Fruit fly (Drosophila melanogaster) whole organism, embryonic: ENCODE results near the gene yrt.
A peak's percentile ranks its signal among the peaks of the same experiment; 100 is the strongest.

Experiments
- B-H2 ChIP-seq: fragments of 200-800 bp; sonication (Bioruptor generic); optimal IDR thresholded peaks from 2 replicates; lab custom pipeline; 2018; ENCODE audit warnings: missing biosample characterization, mild to moderate bottlenecking, missing genetic modification characterization
- CG10209 ChIP-seq: fragments of 200-800 bp; sonication (Bioruptor generic); optimal IDR thresholded peaks from 3 replicates; lab custom pipeline; 2017; ENCODE audit warnings: missing biosample characterization, mild to moderate bottlenecking, missing genetic modification characterization, missing genetic modification reagents
- CG12219 ChIP-seq: fragments of 200-800 bp; sonication (Bioruptor generic); optimal IDR thresholded peaks from 3 replicates; lab custom pipeline; 2018; ENCODE audit warnings: missing biosample characterization, mild to moderate bottlenecking, missing genetic modification characterization
- CG14965 ChIP-seq: fragments of 200-800 bp; sonication (Bioruptor generic); optimal IDR thresholded peaks from 2 replicates; lab custom pipeline; 2016; ENCODE audit warnings: missing biosample characterization, missing genetic modification characterization, borderline replicate concordance
- CG16779 ChIP-seq: fragments of 200-800 bp; sonication (Bioruptor generic); IDR thresholded peaks from 2 replicates; pipeline ENCODE4 v1.3.6; 2022; ENCODE audit warnings: missing biosample characterization, missing genetic modification characterization
- CG17359 ChIP-seq: fragments of 200-800 bp; sonication (Bioruptor generic); optimal IDR thresholded peaks from 3 replicates; lab custom pipeline; 2018; ENCODE audit warnings: missing biosample characterization, mild to moderate bottlenecking, missing genetic modification characterization, moderate library complexity
- CG17802 ChIP-seq: fragments of 200-800 bp; sonication (Bioruptor generic); optimal IDR thresholded peaks from 2 replicates; lab custom pipeline; 2018; ENCODE audit warnings: missing biosample characterization, mild to moderate bottlenecking, missing genetic modification characterization, moderate library complexity
- CG18262 ChIP-seq: fragments of 200-800 bp; optimal IDR thresholded peaks from 3 replicates; lab custom pipeline; 2019; ENCODE audit warnings: missing biosample characterization, mild to moderate bottlenecking, missing genetic modification characterization, moderate library complexity
- CG18599 ChIP-seq: fragments of 200-800 bp; sonication (Bioruptor generic); optimal IDR thresholded peaks from 3 replicates; lab custom pipeline; 2017; ENCODE audit warnings: missing biosample characterization, missing genetic modification characterization, mild to moderate bottlenecking, moderate library complexity, missing genetic modification reagents
- CG2199 ChIP-seq: fragments of 200-800 bp; sonication (Bioruptor generic); IDR thresholded peaks from 3 replicates; pipeline ENCODE4 v1.3.6; 2022; ENCODE audit warnings: missing biosample characterization, missing genetic modification characterization
- CG31224 ChIP-seq: fragments of 200-800 bp; sonication (Bioruptor generic); IDR thresholded peaks from 2 replicates; pipeline ENCODE4 v1.3.6; 2022; ENCODE audit warnings: missing biosample characterization, missing genetic modification characterization
- CG34422 ChIP-seq: fragments of 200-800 bp; sonication (Bioruptor generic); IDR thresholded peaks from 3 replicates; pipeline ENCODE4 v1.3.6; 2022; ENCODE audit warnings: missing biosample characterization, missing genetic modification characterization
- CG3726 ChIP-seq: fragments of 200-800 bp; sonication (Bioruptor generic); IDR thresholded peaks from 3 replicates; pipeline ENCODE4, ENCODE4 v1.3.6; 2022; ENCODE audit warnings: missing biosample characterization, missing genetic modification characterization
- CG6683 ChIP-seq: fragments of 200-800 bp; sonication (Bioruptor generic); optimal IDR thresholded peaks from 2 replicates; lab custom pipeline; 2017; ENCODE audit warnings: missing biosample characterization, mild to moderate bottlenecking, missing genetic modification characterization, missing genetic modification reagents
- CG6689 ChIP-seq: fragments of 200-800 bp; sonication (Bioruptor generic); IDR thresholded peaks from 2 replicates; pipeline ENCODE4 v1.3.6; 2022; ENCODE audit warnings: missing biosample characterization, missing genetic modification characterization
- CG8478 ChIP-seq: fragments of >200 bp; optimal IDR thresholded peaks from 2 replicates; lab custom pipeline; 2018
- E2f1 ChIP-seq: fragments of 200-800 bp; sonication (Bioruptor generic); IDR thresholded peaks from 2 replicates; pipeline ENCODE4 v1.3.6; 2022; ENCODE audit warnings: missing biosample characterization, missing genetic modification characterization
- HHEX ChIP-seq: fragments of 200-800 bp; sonication (Bioruptor generic); optimal IDR thresholded peaks from 3 replicates; lab custom pipeline; 2017; ENCODE audit warnings: missing biosample characterization, mild to moderate bottlenecking, missing genetic modification characterization, missing genetic modification reagents
- Hmr ChIP-seq: fragments of 200-800 bp; sonication (Bioruptor generic); optimal IDR thresholded peaks from 3 replicates; lab custom pipeline; 2017; ENCODE audit warnings: mild to moderate bottlenecking, missing biosample characterization, missing genetic modification reagents, missing genetic modification characterization
- Lpt ChIP-seq: fragments of >200 bp; optimal IDR thresholded peaks from 2 replicates; lab custom pipeline; 2018; ENCODE audit warnings: missing biosample characterization, missing genetic modification characterization
- Mrtf ChIP-seq: fragments of 200-800 bp; sonication (Bioruptor generic); IDR thresholded peaks from 3 replicates; pipeline ENCODE4 v1.3.6; 2022; ENCODE audit warnings: missing biosample characterization, missing genetic modification characterization
- NC2β ChIP-seq: fragments of 200-800 bp; sonication (Bioruptor generic); optimal IDR thresholded peaks from 2 replicates; lab custom pipeline; 2016; ENCODE audit warnings: missing biosample characterization, missing genetic modification characterization
- NK7.1 ChIP-seq: fragments of 200-800 bp; sonication (Bioruptor generic); optimal IDR thresholded peaks from 3 replicates; lab custom pipeline; 2016; ENCODE audit warnings: missing biosample characterization, missing genetic modification characterization
- NfI ChIP-seq: fragments of 200-800 bp; sonication (Bioruptor generic); optimal IDR thresholded peaks from 3 replicates; lab custom pipeline; 2018; ENCODE audit warnings: missing biosample characterization, mild to moderate bottlenecking, missing genetic modification characterization, moderate library complexity
- Pdp1 ChIP-seq, 2 experiments: fragments of 200-800 bp; sonication (Bioruptor generic); optimal IDR thresholded peaks; 3 replicates each; lab custom pipeline; 2016; ENCODE audit warnings: missing biosample characterization in 2 of 2, missing genetic modification characterization in 2 of 2, mild to moderate bottlenecking in 1 of 2, moderate library complexity in 1 of 2
- Rfx ChIP-seq: fragments of 200-800 bp; sonication (Bioruptor generic); IDR thresholded peaks from 2 replicates; pipeline ENCODE4 v1.3.6; 2022; ENCODE audit warnings: missing biosample characterization, missing genetic modification characterization
- Scr ChIP-seq: fragments of 200-800 bp; sonication (Bioruptor generic); IDR thresholded peaks from 2 replicates; pipeline ENCODE4 v1.3.6; 2022; ENCODE audit warnings: missing biosample characterization, missing genetic modification characterization; ENCODE audit not compliant: partially characterized antibody
- Sry-δ ChIP-seq: fragments of 200-800 bp; sonication (Bioruptor generic); optimal IDR thresholded peaks from 2 replicates; lab custom pipeline; 2016; ENCODE audit warnings: missing biosample characterization, missing genetic modification characterization
- Xrp1 ChIP-seq: fragments of 200-800 bp; sonication (Bioruptor generic); IDR thresholded peaks from 2 replicates; pipeline ENCODE4 v1.3.6; 2022; ENCODE audit warnings: missing biosample characterization, missing genetic modification characterization
- ab ChIP-seq: fragments of 200-800 bp; sonication (Bioruptor generic); optimal IDR thresholded peaks from 2 replicates; lab custom pipeline; 2016; ENCODE audit warnings: missing biosample characterization, missing genetic modification characterization
- ap ChIP-seq: fragments of 200-800 bp; sonication (Bioruptor generic); IDR thresholded peaks from 2 replicates; pipeline ENCODE4 v1.3.6; 2022; ENCODE audit warnings: missing biosample characterization, missing genetic modification characterization
- bcd ChIP-seq: fragments of 200-800 bp; sonication (Bioruptor generic); optimal IDR thresholded peaks from 2 replicates; lab custom pipeline; 2017; ENCODE audit warnings: missing biosample characterization, mild to moderate bottlenecking, missing genetic modification characterization
- bigmax ChIP-seq: fragments of 200-800 bp; sonication (Bioruptor generic); optimal IDR thresholded peaks from 2 replicates; lab custom pipeline; 2018; ENCODE audit warnings: missing biosample characterization, mild to moderate bottlenecking, missing genetic modification characterization
- br ChIP-seq: fragments of >200 bp; optimal IDR thresholded peaks from 2 replicates; lab custom pipeline; 2017
- chinmo ChIP-seq: fragments of 200-800 bp; sonication (Bioruptor generic); IDR thresholded peaks from 4 replicates; pipeline ENCODE4 v1.3.6; 2022; ENCODE audit warnings: missing biosample characterization, missing genetic modification characterization; ENCODE audit not compliant: partially characterized antibody
- crp ChIP-seq, 2 experiments: fragments of 200-800 bp; sonication (Bioruptor generic); optimal IDR thresholded peaks; 2 replicates in 1 of 2; 3 replicates in 1 of 2; lab custom pipeline; 2017; ENCODE audit warnings: missing biosample characterization in 2 of 2, missing genetic modification characterization in 2 of 2, mild to moderate bottlenecking in 1 of 2, moderate library complexity in 1 of 2
- ewg ChIP-seq: fragments of 200-800 bp; sonication (Bioruptor generic); optimal IDR thresholded peaks from 3 replicates; lab custom pipeline; 2017; ENCODE audit warnings: mild to moderate bottlenecking, missing biosample characterization, missing genetic modification reagents, missing genetic modification characterization
- fu2 ChIP-seq: fragments of 200-800 bp; sonication (Bioruptor generic); optimal IDR thresholded peaks from 2 replicates; lab custom pipeline; 2016; ENCODE audit warnings: missing biosample characterization, missing genetic modification characterization
- luna ChIP-seq: fragments of 200-800 bp; sonication (Bioruptor generic); optimal IDR thresholded peaks from 2 replicates; lab custom pipeline; 2016; ENCODE audit warnings: missing biosample characterization, missing genetic modification characterization
- mld ChIP-seq: fragments of 200-800 bp; sonication (Bioruptor generic); IDR thresholded peaks from 3 replicates; pipeline ENCODE4 v1.3.6; 2022; ENCODE audit warnings: missing biosample characterization, missing genetic modification characterization; ENCODE audit not compliant: partially characterized antibody
- oc ChIP-seq: fragments of 200-800 bp; sonication (Bioruptor generic); optimal IDR thresholded peaks from 2 replicates; lab custom pipeline; 2018; ENCODE audit warnings: missing biosample characterization, mild to moderate bottlenecking, missing genetic modification characterization, moderate library complexity
- prd ChIP-seq, 3 experiments: fragments of >200 bp in 2 of 3; fragments of 200-800 bp in 1 of 3; sonication (Bioruptor generic) in 1 of 3; optimal IDR thresholded peaks in 2 of 3; IDR thresholded peaks in 1 of 3; 2 replicates in 2 of 3; 3 replicates in 1 of 3; pipeline versions ENCODE4 v1.3.6 to Lab custom; 2017 to 2022; ENCODE audit warnings: missing biosample characterization in 1 of 3, missing genetic modification characterization in 1 of 3
- pum ChIP-seq: fragments of 200-800 bp; sonication (Bioruptor generic); optimal IDR thresholded peaks from 2 replicates; lab custom pipeline; 2016; ENCODE audit warnings: missing biosample characterization, missing genetic modification characterization
- salm ChIP-seq: fragments of 200-800 bp; sonication (Bioruptor generic); optimal IDR thresholded peaks from 2 replicates; lab custom pipeline; 2018; ENCODE audit warnings: missing biosample characterization, mild to moderate bottlenecking, missing genetic modification characterization
- sd ChIP-seq: fragments of 200-800 bp; sonication (Bioruptor generic); optimal IDR thresholded peaks from 3 replicates; lab custom pipeline; 2018; ENCODE audit warnings: missing biosample characterization, mild to moderate bottlenecking, missing genetic modification characterization, moderate library complexity
- sim ChIP-seq: fragments of 200-800 bp; sonication (Bioruptor generic); IDR thresholded peaks from 2 replicates; pipeline ENCODE4 v1.3.6; 2022; ENCODE audit warnings: missing biosample characterization, missing genetic modification characterization
- slou ChIP-seq: fragments of 200-800 bp; sonication (Bioruptor generic); optimal IDR thresholded peaks from 3 replicates; lab custom pipeline; 2016; ENCODE audit warnings: missing biosample characterization, missing genetic modification characterization
- sug ChIP-seq: fragments of 200-800 bp; optimal IDR thresholded peaks from 2 replicates; lab custom pipeline; 2019; ENCODE audit warnings: missing biosample characterization, mild to moderate bottlenecking, missing genetic modification characterization, moderate library complexity
- tin ChIP-seq: fragments of 200-800 bp; sonication (Bioruptor generic); optimal IDR thresholded peaks from 3 replicates; lab custom pipeline; 2016; ENCODE audit warnings: missing biosample characterization, missing genetic modification characterization
- vnd ChIP-seq: fragments of 200-800 bp; sonication (Bioruptor generic); IDR thresholded peaks from 3 replicates; pipeline ENCODE4 v1.3.6; 2022; ENCODE audit warnings: missing biosample characterization, missing genetic modification characterization; ENCODE audit not compliant: partially characterized antibody
- zfh2 ChIP-seq: fragments of 200-800 bp; sonication (Bioruptor generic); optimal IDR thresholded peaks from 2 replicates; lab custom pipeline; 2016; ENCODE audit warnings: missing biosample characterization, missing genetic modification characterization

yrt gene

dm6 chr3R:13469246-13469645 is 34.5 kb upstream of the yrt start (continued):
- TF ChIP-seq CG17359 (tag; lab: Kevin White, UChicago) (no peak), vnd (GFP tag; lab: Robert Waterston, UW) (no peak), ab (GFP tag; lab: Kevin White, UChicago) (no peak), pum (GFP tag; lab: Kevin White, UChicago) (peak; percentile 22), br (lab: Kevin White, UChicago) (no peak), mld (GFP tag; lab: Robert Waterston, UW) (no peak), luna (GFP tag; lab: Kevin White, UChicago) (no peak), Lpt (no peak), CG12219 (GFP tag; lab: Kevin White, UChicago) (no peak), CG10209 (GFP tag; lab: Kevin White, UChicago) (peak; percentile 45), zfh2 (GFP tag; lab: Kevin White, UChicago) (no peak), Hmr (GFP tag; lab: Kevin White, UChicago) (peak; percentile 25), CG31224 (no peak), Rfx (GFP tag; lab: Robert Waterston, UW) (no peak), CG17802 (tag; lab: Kevin White, UChicago) (no peak), sug (tag; lab: Kevin White, UChicago) (no peak), ewg (GFP tag; lab: Kevin White, UChicago) (no peak), CG34422 (GFP tag; lab: Robert Waterston, UW) (peak; percentile 36; the same call in 1 of the 3 replicates), sim (peak; percentile 54; the same call in 1 of the 2 replicates), NfI (GFP tag; lab: Kevin White, UChicago) (no peak), NK7.1 (GFP tag; lab: Kevin White, UChicago) (no peak), fu2 (GFP tag; lab: Kevin White, UChicago) (no peak), CG18262 (tag; lab: Kevin White, UChicago) (peak; percentile 66), oc (tag; lab: Kevin White, UChicago) (no peak), CG2199 (GFP tag; lab: Robert Waterston, UW) (no peak), CG6683 (no peak), B-H2 (GFP tag; lab: Kevin White, UChicago) (no peak), HHEX (GFP tag; lab: Kevin White, UChicago) (no peak), CG18599 (no peak), CG14965 (GFP tag; lab: Kevin White, UChicago) (no peak), salm (tag; lab: Kevin White, UChicago) (no peak), CG3726 (GFP tag; lab: Robert Waterston, UW) (no peak), CG8478 (lab: Kevin White, UChicago) (no peak), CG6689 (GFP tag; lab: Robert Waterston, UW) (peak; percentile 49), bigmax (GFP tag; lab: Kevin White, UChicago) (no peak), ap (GFP tag; lab: Robert Waterston, UW) (no peak), E2f1 (GFP tag; lab: Robert Waterston, UW) (peak; percentile 19; the same call in 1 of the 2 replicates), sd (tag; lab: Kevin White, UChicago) (no peak), Scr (GFP tag; lab: Robert Waterston, UW) (no peak), CG16779 (GFP tag; lab: Robert Waterston, UW) (no peak), slou (GFP tag; lab: Kevin White, UChicago) (no peak), prd (optimal IDR thresholded peaks at IDR 0.05; lab: Kevin White, UChicago) (no peak), prd (GFP tag; IDR thresholded peaks at IDR 0.05; lab: Robert Waterston, UW) (peak; percentile 86; the same call in 2 of the 3 replicates), Mrtf (no peak), tin (no peak), Sry-δ (no peak), bcd (GFP tag; lab: Kevin White, UChicago) (no peak), Pdp1 (GFP tag; optimal IDR thresholded peaks at IDR 0.05; lab: Kevin White, UChicago) (peak in 1 of 2 experiments; percentile 42), NC2β (GFP tag; lab: Kevin White, UChicago) (peak; percentile 5), crp (GFP tag; optimal IDR thresholded peaks at IDR 0.05; lab: Kevin White, UChicago) (no peak), chinmo (GFP tag; lab: Robert Waterston, UW) (no peak), Xrp1 (peak; percentile 79)
